Fruit fly (Drosophila melanogaster): ENCODE data around the gene Rab11.
A peak's percentile ranks its signal among the peaks of the same experiment; 100 is the strongest.

Gene Rab11

dm6 chr3R:21127352-21127985 is 16.3 kb downstream of the Rab11 start, which contains the start of the genes slmb and CG5793 (continued):
- no peak for TF ChIP-seq sim (GFP tag; IDR thresholded peaks at IDR 0.05)
- TF ChIP-seq Nf-YA (GFP tag; IDR thresholded peaks at IDR 0.05), result no peak
- peak; percentile 39 to 99 for TF ChIP-seq Pdp1 (GFP tag; optimal IDR thresholded peaks at IDR 0.05)
- TF ChIP-seq Blimp-1 (GFP tag; optimal IDR thresholded peaks at IDR 0.05), result no peak
- TF ChIP-seq disco-r (GFP tag; optimal IDR thresholded peaks at IDR 0.05), result no peak
- TF ChIP-seq Neu2 (GFP tag; optimal IDR thresholded peaks at IDR 0.05; ENCODE audit: borderline replicate concordance), result no peak
- no peak for TF ChIP-seq Fer1 (GFP tag; optimal IDR thresholded peaks at IDR 0.05)
- peak; percentile 39 for TF ChIP-seq MTF-1 (GFP tag; optimal IDR thresholded peaks at IDR 0.05; ENCODE audit: borderline replicate concordance)
- no peak for TF ChIP-seq E2f1 (GFP tag; IDR thresholded peaks at IDR 0.05)
- 0 out of 2 replicates have a peak, but pooled peaks have one; percentile 29 for TF ChIP-seq NFAT (GFP tag; IDR thresholded peaks at IDR 0.05)
- no peak for TF ChIP-seq sisA (GFP tag; IDR thresholded peaks at IDR 0.05)
- peak; percentile 56 for TF ChIP-seq Side (GFP tag; optimal IDR thresholded peaks at IDR 0.05)
- no peak for TF ChIP-seq CG15269 (tag; optimal IDR thresholded peaks at IDR 0.05)
- no peak for TF ChIP-seq Lim3 (GFP tag; IDR thresholded peaks at IDR 0.05)
- no peak for TF ChIP-seq br (optimal IDR thresholded peaks at IDR 0.05)
- peak; percentile 3 for TF ChIP-seq HHEX (GFP tag; optimal IDR thresholded peaks at IDR 0.05)
- TF ChIP-seq CG14965 (GFP tag; optimal IDR thresholded peaks at IDR 0.05; ENCODE audit: borderline replicate concordance), result no peak
- peak; percentile 64; the same call in 2 of the 3 replicates for TF ChIP-seq zfh1 (GFP tag; IDR thresholded peaks at IDR 0.05)
- peak; percentile 73 for TF ChIP-seq CG10431 (GFP tag; optimal IDR thresholded peaks at IDR 0.05)
- TF ChIP-seq CG30431 (GFP tag; optimal IDR thresholded peaks at IDR 0.05), result no peak
- TF ChIP-seq esg (GFP tag; conservative IDR thresholded peaks at IDR 0.05), result no peak
- TF ChIP-seq CG8924 (tag; optimal IDR thresholded peaks at IDR 0.05), result peak; percentile 43
- peak; percentile 16 for TF ChIP-seq CG10654 (GFP tag; optimal IDR thresholded peaks at IDR 0.05)
- TF ChIP-seq toy (GFP tag; IDR thresholded peaks at IDR 0.05), result no peak
- no peak for TF ChIP-seq dimm (GFP tag; IDR thresholded peaks at IDR 0.05)
- no peak for TF ChIP-seq CG15073 (GFP tag; optimal IDR thresholded peaks at IDR 0.05)
- peak; percentile 24 for TF ChIP-seq p53 (GFP tag; optimal IDR thresholded peaks at IDR 0.05)
- TF ChIP-seq eyg (GFP tag; optimal IDR thresholded peaks at IDR 0.05), result peak; percentile 37
- peak; percentile 56; the same call in 1 of the 3 replicates for TF ChIP-seq ci (GFP tag; IDR thresholded peaks at IDR 0.05)
- no peak for TF ChIP-seq en (GFP tag; optimal IDR thresholded peaks at IDR 0.05)
- no peak for TF ChIP-seq nerfin-2 (GFP tag; IDR thresholded peaks at IDR 0.05; ENCODE audit: partially characterized antibody)
- peak; percentile 28 for TF ChIP-seq CG18011 (GFP tag; optimal IDR thresholded peaks at IDR 0.05)
- no peak for TF ChIP-seq sr (GFP tag; IDR thresholded peaks at IDR 0.05)
- TF ChIP-seq fd96Cb (tag; optimal IDR thresholded peaks at IDR 0.05), result peak; percentile 15
- no peak for TF ChIP-seq schlank (tag; optimal IDR thresholded peaks at IDR 0.05)
- TF ChIP-seq CG3995 (GFP tag; optimal IDR thresholded peaks at IDR 0.05), result peak; percentile 10
- TF ChIP-seq HmgZ (tag; optimal IDR thresholded peaks at IDR 0.05), result peak; percentile 81
- no peak for TF ChIP-seq CG3838 (GFP tag; optimal IDR thresholded peaks at IDR 0.05)
- 0 out of 3 replicates have a peak, but pooled peaks have one; percentile 21 for TF ChIP-seq ase (GFP tag; IDR thresholded peaks at IDR 0.05)
- peak; percentile 47 for TF ChIP-seq tna (GFP tag; IDR thresholded peaks at IDR 0.05; ENCODE audit: partially characterized antibody)
- peak; percentile 94 for TF ChIP-seq Med (GFP tag)
- TF ChIP-seq onecut (GFP tag; IDR thresholded peaks at IDR 0.05), result no peak
- no peak for TF ChIP-seq pan (optimal IDR thresholded peaks at IDR 0.05)
- peak in 1 of 2 experiments; percentile 30 for TF ChIP-seq pan (GFP tag; optimal IDR thresholded peaks at IDR 0.05 in 1 of 2, IDR thresholded peaks at IDR 0.05 in 1 of 2)
- no peak for TF ChIP-seq Awh (GFP tag; IDR thresholded peaks at IDR 0.05)
- TF ChIP-seq bab2 (GFP tag; optimal IDR thresholded peaks at IDR 0.05), result peak; percentile 43
- TF ChIP-seq hkb (optimal IDR thresholded peaks at IDR 0.05), result no peak
- peak; percentile 37; the same call in 1 of the 2 replicates for TF ChIP-seq hkb (GFP tag; IDR thresholded peaks at IDR 0.05)
- TF ChIP-seq YL-1 (GFP tag; optimal IDR thresholded peaks at IDR 0.05), result peak; percentile 28
- no peak for TF ChIP-seq cad (GFP tag; optimal IDR thresholded peaks at IDR 0.05)
- peak; percentile 87 for TF ChIP-seq CG2116 (GFP tag; optimal IDR thresholded peaks at IDR 0.05)

Measured in whole organism, embryonic.